Fruit fly (Drosophila melanogaster) whole organism, adult: ENCODE data around the gene TpnC73F.
A peak's percentile ranks its signal among the peaks of the same experiment; 100 is the strongest.

ENCODE experiments used
- CG1620 ChIP-seq: fragments of 200-800 bp; sonication (Bioruptor generic); optimal IDR thresholded peaks from 2 replicates; lab custom pipeline; 2016; ENCODE audit warnings: missing biosample characterization, missing genetic modification characterization
- Clk ChIP-seq: fragments of 200-800 bp; sonication (Bioruptor generic); optimal IDR thresholded peaks from 2 replicates; lab custom pipeline; 2017; ENCODE audit warnings: missing biosample characterization, missing genetic modification characterization
- Crg-1 ChIP-seq: fragments of 200-800 bp; sonication (Bioruptor generic); optimal IDR thresholded peaks from 2 replicates; lab custom pipeline; 2016; ENCODE audit warnings: missing biosample characterization, missing genetic modification characterization
- Mnt ChIP-seq: fragments of 200-800 bp; sonication (Bioruptor generic); optimal IDR thresholded peaks from 2 replicates; lab custom pipeline; 2016; ENCODE audit warnings: missing biosample characterization, mild to moderate bottlenecking, missing genetic modification characterization
- bab1 ChIP-seq: fragments of 200-800 bp; sonication (Bioruptor generic); optimal IDR thresholded peaks from 3 replicates; lab custom pipeline; 2019; ENCODE audit warnings: missing biosample characterization, mild to moderate bottlenecking, missing genetic modification characterization, moderate library complexity
- kay ChIP-seq: fragments of 200-800 bp; sonication (Bioruptor generic); peaks from one replicate; lab custom pipeline; 2016; ENCODE audit warnings: missing biosample characterization, missing genetic modification characterization, borderline replicate concordance
- ovo ChIP-seq: fragments of 200-800 bp; sonication (Bioruptor generic); optimal IDR thresholded peaks from 2 replicates; lab custom pipeline; 2016; ENCODE audit warnings: missing biosample characterization, missing genetic modification characterization
- toe ChIP-seq: fragments of 200-800 bp; sonication (Bioruptor generic); optimal IDR thresholded peaks from 2 replicates; lab custom pipeline; 2016; ENCODE audit warnings: missing biosample characterization, missing genetic modification characterization

- TF ChIP-seq bab1 (GFP tag; lab: Kevin White, UChicago) (peak; percentile 19), toe (GFP tag; lab: Kevin White, UChicago) (no peak), Clk (no peak), Mnt (GFP tag; lab: Kevin White, UChicago) (no peak), CG1620 (GFP tag; lab: Kevin White, UChicago) (no peak), ovo (no peak), Crg-1 (GFP tag; lab: Kevin White, UChicago) (no peak), kay (GFP tag; lab: Kevin White, UChicago) (no peak)
Measured at dm6 chr3L:17049314-17049713, 3.5 kb downstream of the TpnC73F start, which contains the start of gene rogdi.
